Fruit fly (Drosophila melanogaster) whole organism, prepupa: Measurements from ENCODE around the gene CG42729.

Experiments used
- CG16779 ChIP-seq: fragments of 200-800 bp; sonication (Bioruptor generic); optimal IDR thresholded peaks from 3 replicates; lab custom pipeline; 2017; ENCODE audit warnings: missing biosample characterization, mild to moderate bottlenecking, missing genetic modification characterization
- CG6792 ChIP-seq: fragments of 200-800 bp; sonication (Bioruptor generic); optimal IDR thresholded peaks from 3 replicates; lab custom pipeline; 2016; ENCODE audit warnings: missing biosample characterization, missing genetic modification characterization
- CG6854 ChIP-seq: fragments of 200-800 bp; sonication (Bioruptor generic); optimal IDR thresholded peaks from 2 replicates; lab custom pipeline; 2017; ENCODE audit warnings: missing biosample characterization, mild to moderate bottlenecking, missing genetic modification characterization
- CG7368 ChIP-seq: fragments of 200-800 bp; sonication (Bioruptor generic); optimal IDR thresholded peaks from 3 replicates; lab custom pipeline; 2016; ENCODE audit warnings: missing biosample characterization, missing genetic modification characterization
- Hr4 ChIP-seq: fragments of 200-800 bp; sonication (Bioruptor generic); optimal IDR thresholded peaks from 3 replicates; lab custom pipeline; 2016; ENCODE audit warnings: missing biosample characterization, missing genetic modification characterization
- OdsH ChIP-seq: fragments of 200-800 bp; sonication (Bioruptor generic); optimal IDR thresholded peaks from 3 replicates; lab custom pipeline; 2016; ENCODE audit warnings: missing biosample characterization, missing genetic modification characterization
- eg ChIP-seq: fragments of 200-800 bp; sonication (Bioruptor generic); IDR thresholded peaks from 3 replicates; pipeline ENCODE4 v1.3.6; 2022; ENCODE audit warnings: missing biosample characterization, missing genetic modification characterization
- esn ChIP-seq: fragments of 200-800 bp; sonication (Bioruptor generic); optimal IDR thresholded peaks from 2 replicates; lab custom pipeline; 2016; ENCODE audit warnings: missing biosample characterization, mild to moderate bottlenecking, missing genetic modification characterization, moderate library complexity
- fd59A ChIP-seq: fragments of 200-800 bp; sonication (Bioruptor generic); optimal IDR thresholded peaks from 2 replicates; lab custom pipeline; 2017; ENCODE audit warnings: missing biosample characterization, mild to moderate bottlenecking, missing genetic modification characterization, missing genetic modification reagents

- TF ChIP-seq esn (GFP tag; lab: Kevin White, UChicago) (no peak), CG7368 (GFP tag; lab: Kevin White, UChicago) (no peak), fd59A (GFP tag; lab: Kevin White, UChicago) (no peak), CG16779 (tag; lab: Kevin White, UChicago) (no peak), CG6854 (no peak), Hr4 (no peak), CG6792 (GFP tag; lab: Kevin White, UChicago) (no peak), eg (GFP tag; lab: Robert Waterston, UW) (no peak), OdsH (GFP tag; lab: Kevin White, UChicago) (no peak)
Observed at dm6 chr3L:15529143-15529542, 1.8 kb upstream of the CG42729 start, which contains the start of gene obst-H.
